Worm (Caenorhabditis elegans) whole organism, L4/young adult: ENCODE results near the gene unc-69.

Source experiments
- W03F9.2 ChIP-seq: fragments of 150-350 bp; optimal IDR thresholded peaks from 2 replicates; lab custom pipeline; 2014; ENCODE audit warnings: missing biosample characterization, missing genetic modification characterization
- him-1 ChIP-seq: sonication (generic microtip); optimal IDR thresholded peaks from 2 replicates; lab custom pipeline; 2016; ENCODE audit warnings: missing genotype, missing genetic modification reagents, missing genetic modification characterization, missing compliant biosample characterization

- TF ChIP-seq him-1 (tag; lab: Kevin White, UChicago) (no peak), W03F9.2 (tag; lab: Kevin White, UChicago) (no peak)
Measured at ce11 chrIII:10328565-10329541, 10.1 kb downstream of the unc-69 start.
